Worm (Caenorhabditis elegans) whole organism, mixed stage, embryonic: Measurements from ENCODE around the gene tsp-6.

Experiments used
- bed-3 ChIP-seq: fragments of 200-800 bp; sonication (Bioruptor generic); optimal IDR thresholded peaks from 3 replicates; lab custom pipeline; 2018; ENCODE audit warnings: mild to moderate bottlenecking, missing genetic modification characterization, moderate library complexity, missing compliant biosample characterization
- blmp-1 ChIP-seq: fragments of 150-350 bp; optimal IDR thresholded peaks from 2 replicates; lab custom pipeline; 2014; ENCODE audit warnings: missing biosample characterization, missing genetic modification characterization
- ceh-39 ChIP-seq: fragments of 150-350 bp; optimal IDR thresholded peaks from 2 replicates; lab custom pipeline; 2014; ENCODE audit warnings: missing biosample characterization, missing genetic modification characterization
- ceh-83 ChIP-seq: fragments of 200-800 bp; sonication (Bioruptor generic); optimal IDR thresholded peaks from 2 replicates; lab custom pipeline; 2018; ENCODE audit warnings: mild to moderate bottlenecking, missing genetic modification characterization, missing compliant biosample characterization
- flh-1 ChIP-seq: fragments of 200-800 bp; sonication (Bioruptor generic); optimal IDR thresholded peaks from 2 replicates; lab custom pipeline; 2018; ENCODE audit warnings: mild to moderate bottlenecking, missing genetic modification characterization, moderate library complexity, missing compliant biosample characterization
- lin-13 ChIP-seq: fragments of 150-350 bp; optimal IDR thresholded peaks from 2 replicates; lab custom pipeline; 2014; ENCODE audit warnings: missing biosample characterization, missing genetic modification characterization
- mab-5 ChIP-seq: fragments of 150-350 bp; optimal IDR thresholded peaks from 2 replicates; lab custom pipeline; 2014; ENCODE audit warnings: missing biosample characterization, missing genetic modification characterization
- nhr-237 ChIP-seq: fragments of 150-350 bp; optimal IDR thresholded peaks from 2 replicates; lab custom pipeline; 2014; ENCODE audit warnings: missing biosample characterization, missing genetic modification characterization
- nhr-28 ChIP-seq: fragments of 150-350 bp; optimal IDR thresholded peaks from 2 replicates; lab custom pipeline; 2014; ENCODE audit warnings: missing biosample characterization, missing genetic modification characterization
- nhr-76 ChIP-seq: sonication (generic microtip); optimal IDR thresholded peaks from 2 replicates; lab custom pipeline; 2017; ENCODE audit warnings: missing biosample characterization, missing genetic modification characterization
- sem-2 ChIP-seq: fragments of 200-800 bp; sonication (Bioruptor generic); optimal IDR thresholded peaks from 2 replicates; lab custom pipeline; 2018; ENCODE audit warnings: mild to moderate bottlenecking, missing genetic modification characterization, missing compliant biosample characterization
- snpc-4 ChIP-seq: fragments of 150-350 bp; optimal IDR thresholded peaks from 2 replicates; lab custom pipeline; 2014; ENCODE audit warnings: missing biosample characterization, missing genetic modification characterization
- sptf-1 ChIP-seq: sonication (generic microtip); optimal IDR thresholded peaks from 2 replicates; lab custom pipeline; 2017; ENCODE audit warnings: mild to moderate bottlenecking, missing genetic modification characterization, moderate library complexity, missing compliant biosample characterization
- tbx-8 ChIP-seq: fragments of 200-800 bp; sonication (Bioruptor generic); optimal IDR thresholded peaks from 2 replicates; lab custom pipeline; 2018; ENCODE audit warnings: mild to moderate bottlenecking, missing genetic modification characterization, moderate library complexity, missing compliant biosample characterization
- unc-62 ChIP-seq: fragments of 150-350 bp; optimal IDR thresholded peaks from 2 replicates; lab custom pipeline; 2014; ENCODE audit warnings: missing biosample characterization, missing genetic modification reagents, missing genetic modification characterization
- zip-8 ChIP-seq: fragments of 150-350 bp; optimal IDR thresholded peaks from 2 replicates; lab custom pipeline; 2014; ENCODE audit warnings: missing biosample characterization, missing genetic modification characterization
- ztf-11 ChIP-seq: fragments of 150-350 bp; optimal IDR thresholded peaks from 2 replicates; lab custom pipeline; 2014; ENCODE audit warnings: missing biosample characterization, missing genetic modification characterization

The tsp-6 gene

ce11 chrX:2862372-2862771, 42.1 kb downstream of the tsp-6 start, which contains the start of gene comt-1:
TSS of gene comt-1 (minus strand) at chrX:2862472.
- TF ChIP-seq snpc-4 (tag; lab: Kevin White, UChicago) = no peak
- TF ChIP-seq nhr-76 = no peak
- no peak for TF ChIP-seq nhr-28 (tag; lab: Kevin White, UChicago)
- no peak for TF ChIP-seq mab-5 (tag; lab: Kevin White, UChicago)

ce11 chrX:2863946-2864345, 43.7 kb downstream of the tsp-6 start, which contains the start of gene F53B3.6:
TSS of gene F53B3.6 (plus strand) at chrX:2864229.
- TF ChIP-seq blmp-1 (no peak), lin-13 (tag; lab: Kevin White, UChicago) (no peak), mab-5 (tag; lab: Kevin White, UChicago) (no peak)

- no peak for TF ChIP-seq unc-62 (GFP tag; lab: Kevin White, UChicago)
- TF ChIP-seq nhr-28 (tag; lab: Kevin White, UChicago) = no peak
- TF ChIP-seq zip-8 (tag; lab: Kevin White, UChicago) = no peak
- TF ChIP-seq nhr-237 (tag; lab: Kevin White, UChicago) = no peak
- no peak for TF ChIP-seq flh-1
- TF ChIP-seq ceh-83 (GFP tag; lab: Kevin White, UChicago) = no peak
- no peak for TF ChIP-seq sem-2 (GFP tag; lab: Kevin White, UChicago)
- no peak for TF ChIP-seq ceh-39 (tag; lab: Kevin White, UChicago)
- no peak for TF ChIP-seq lin-13 (tag; lab: Kevin White, UChicago)
- no peak for TF ChIP-seq bed-3 (GFP tag; lab: Kevin White, UChicago)
Measured at ce11 chrX:2865591-2866217, 45.5 kb downstream of the tsp-6 start.

- TF ChIP-seq ztf-11 (tag; lab: Kevin White, UChicago) (no peak), nhr-76 (no peak), tbx-8 (GFP tag; lab: Kevin White, UChicago) (no peak), sptf-1 (tag; lab: Kevin White, UChicago) (peak; percentile 10)
Measured at ce11 chrX:2871037-2871436, 50.8 kb downstream of the tsp-6 start, which contains the start of gene F53B3.3. TSS of gene F53B3.3 (minus strand) at chrX:2871137.
